Fruit fly (Drosophila melanogaster): ENCODE results near the gene CG13893.

CG13893 gene

DNA sequence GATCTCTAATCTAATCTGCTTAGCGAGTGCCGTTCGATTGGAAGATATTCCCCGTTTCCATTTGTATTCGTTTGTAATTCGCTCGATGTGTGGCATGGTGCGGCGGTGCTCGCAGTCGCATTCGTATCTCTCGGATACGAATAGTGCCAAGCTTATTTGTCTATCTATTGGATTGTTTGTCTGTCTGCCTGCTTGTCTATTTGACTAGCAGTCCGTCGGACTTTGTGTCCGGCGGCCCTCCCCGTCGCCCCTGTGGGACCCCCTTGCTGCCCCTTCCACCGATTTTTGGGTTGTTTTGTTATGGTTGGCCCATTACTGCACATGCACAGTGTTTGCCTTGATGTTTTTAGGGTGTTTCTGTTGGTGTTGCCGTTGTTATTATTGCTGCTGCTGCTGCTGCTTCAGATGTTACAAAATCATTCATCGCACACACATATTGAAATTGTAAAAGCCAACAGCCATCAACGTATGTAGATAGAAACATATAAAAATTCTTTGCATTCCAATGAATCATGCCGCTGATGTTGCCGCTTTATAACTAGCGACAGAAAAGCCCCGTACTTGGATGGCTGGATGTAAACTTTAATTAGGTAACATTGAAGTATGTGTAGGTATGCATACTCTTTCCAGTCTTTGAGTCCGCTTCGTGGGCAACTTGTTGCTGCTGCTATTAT, 11.1 kb upstream of the CG13893 start:
- no peak for TF ChIP-seq noc (tag; optimal IDR thresholded peaks at IDR 0.05)

DNA sequence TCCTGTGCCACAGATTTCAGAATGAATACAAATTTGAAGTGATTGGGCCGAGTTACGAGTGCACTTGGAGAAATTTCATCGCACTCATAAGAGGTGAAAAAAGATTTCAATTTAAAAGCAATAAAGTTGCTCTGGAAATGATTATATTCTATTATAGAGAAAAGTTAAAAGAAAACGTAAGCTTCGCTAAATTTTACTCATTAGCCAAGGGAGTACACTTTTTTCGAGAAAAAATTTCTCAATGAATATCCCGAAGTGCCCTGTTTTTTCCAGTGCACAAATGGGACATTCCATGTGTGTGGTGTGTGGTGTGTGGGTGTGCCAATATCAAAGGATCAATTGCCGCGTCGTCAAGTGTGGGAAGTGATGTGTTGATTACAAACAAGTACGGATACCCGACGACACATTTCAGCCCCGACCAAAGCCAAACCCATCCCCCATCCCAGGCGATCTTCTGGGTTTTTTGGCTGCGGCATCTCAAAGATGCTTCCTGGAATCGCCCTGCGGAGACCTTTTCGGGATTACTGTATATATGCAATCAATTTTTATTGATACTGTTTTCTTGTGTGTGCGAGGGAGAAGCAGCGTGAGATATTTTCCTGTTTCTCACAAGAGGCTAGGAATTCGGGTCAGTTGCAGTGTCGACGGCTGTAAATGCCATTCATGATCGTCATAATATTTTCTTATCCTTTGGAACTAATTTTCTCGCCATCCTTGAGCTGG, 9.9 kb upstream of the CG13893 start:
- no peak for TF ChIP-seq noc (tag; optimal IDR thresholded peaks at IDR 0.05)

DNA sequence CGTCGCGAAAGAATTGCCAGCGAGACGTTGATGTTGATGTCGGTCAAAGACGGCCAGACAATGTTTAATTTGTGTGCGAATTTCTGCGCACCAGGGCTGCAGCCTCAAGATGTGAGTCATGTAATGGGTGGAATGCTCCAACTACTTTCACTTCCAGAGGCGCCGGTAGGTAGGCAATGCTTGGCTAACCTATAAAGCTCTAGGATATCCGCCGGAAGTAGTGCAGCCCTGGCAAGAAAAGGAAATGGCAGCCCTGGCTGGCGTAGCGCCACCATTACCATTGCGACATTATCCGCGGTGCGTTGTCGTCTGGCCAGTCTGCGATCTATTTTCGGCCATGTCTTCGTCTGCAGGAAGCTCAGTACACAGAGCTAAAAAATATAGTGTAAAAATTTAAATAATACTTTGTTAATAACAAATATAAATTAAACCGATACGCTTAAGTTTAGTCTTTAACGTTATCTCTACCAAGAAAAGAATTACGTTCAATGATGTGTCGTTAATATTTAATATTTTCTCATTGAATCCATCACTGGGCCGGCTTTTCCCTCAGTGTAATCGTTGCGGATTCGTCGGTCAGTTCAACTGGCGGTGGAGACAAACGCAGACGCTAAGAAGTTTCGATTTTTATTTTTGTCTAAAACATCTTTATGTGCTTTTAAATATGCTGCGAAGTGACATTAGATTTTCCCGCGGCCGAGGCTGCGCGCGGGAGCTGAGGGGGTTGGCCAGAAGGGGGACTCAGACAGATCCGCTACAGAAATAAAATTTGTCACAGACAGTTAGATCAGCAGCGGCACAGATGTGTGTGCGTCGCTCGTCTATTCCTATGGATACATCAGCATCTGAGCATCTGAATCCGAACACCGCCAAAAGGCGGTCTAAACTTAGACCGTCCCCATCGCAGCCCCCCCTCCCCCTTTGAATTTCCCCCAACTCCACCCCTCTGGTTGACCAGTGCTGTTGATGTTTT, 8.1 kb upstream of the CG13893 start:
- peak; percentile 62 for TF ChIP-seq noc (tag; optimal IDR thresholded peaks at IDR 0.05)

DNA sequence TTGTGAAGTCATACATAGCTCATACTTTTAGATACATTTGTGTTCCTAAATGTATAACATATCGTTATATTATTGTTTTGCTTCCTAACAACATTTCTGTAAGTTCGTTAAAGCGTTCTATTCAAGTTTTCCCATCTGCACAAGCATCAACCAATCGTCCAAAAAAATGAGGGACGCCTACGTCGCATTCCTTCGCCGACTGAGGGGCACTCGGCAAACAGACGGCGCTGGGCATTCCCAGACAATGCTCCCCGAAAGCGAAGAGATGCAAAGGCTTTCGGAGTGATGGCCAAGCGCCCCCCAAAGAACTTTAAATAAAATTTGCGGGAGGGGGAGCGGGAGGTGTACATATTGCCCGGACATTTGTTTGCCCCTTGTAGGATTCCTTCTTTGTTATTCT, 7.0 kb upstream of the CG13893 start:
- no peak for TF ChIP-seq noc (tag; optimal IDR thresholded peaks at IDR 0.05)

DNA sequence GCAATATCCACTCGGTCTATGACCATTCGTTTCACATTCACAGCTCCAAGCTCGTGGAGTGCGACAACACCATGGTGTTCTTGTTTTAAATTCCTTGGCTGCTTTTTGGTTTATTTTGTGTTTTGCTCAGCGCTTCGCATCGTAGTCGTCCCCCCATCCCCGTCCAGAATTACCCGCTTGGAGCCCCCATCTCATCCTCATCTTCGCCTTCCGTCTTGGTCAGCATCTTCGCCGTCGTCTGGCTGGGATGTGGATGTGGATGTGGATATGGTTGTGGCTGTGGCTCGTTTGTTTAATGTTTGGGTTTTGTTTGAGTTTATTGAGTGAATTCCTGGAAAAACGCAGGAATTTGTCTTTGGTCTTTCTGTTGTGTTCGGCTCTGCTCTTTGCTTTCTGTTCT, 5.4 kb upstream of the CG13893 start:
- no peak for TF ChIP-seq noc (tag; optimal IDR thresholded peaks at IDR 0.05)

DNA sequence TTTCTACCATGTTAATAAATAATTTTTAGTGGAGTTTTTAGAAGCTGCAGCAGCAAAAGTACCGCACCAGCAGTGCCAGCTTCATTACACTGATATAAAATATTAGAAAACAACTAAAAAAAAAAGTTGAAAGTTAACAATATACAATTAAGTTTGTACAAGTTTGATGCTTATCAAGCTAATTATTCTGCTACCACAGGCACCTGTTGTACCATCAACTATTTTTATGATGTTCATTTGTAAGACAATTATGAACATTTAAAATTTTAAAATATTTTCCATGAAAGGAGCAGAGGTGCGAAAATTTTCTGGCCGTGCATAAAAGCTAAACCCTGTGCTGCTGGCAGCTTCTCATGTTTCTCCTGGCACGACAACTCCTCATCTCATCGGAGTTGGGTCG, 4.6 kb upstream of the CG13893 start:
- no peak for TF ChIP-seq noc (tag; optimal IDR thresholded peaks at IDR 0.05)

DNA sequence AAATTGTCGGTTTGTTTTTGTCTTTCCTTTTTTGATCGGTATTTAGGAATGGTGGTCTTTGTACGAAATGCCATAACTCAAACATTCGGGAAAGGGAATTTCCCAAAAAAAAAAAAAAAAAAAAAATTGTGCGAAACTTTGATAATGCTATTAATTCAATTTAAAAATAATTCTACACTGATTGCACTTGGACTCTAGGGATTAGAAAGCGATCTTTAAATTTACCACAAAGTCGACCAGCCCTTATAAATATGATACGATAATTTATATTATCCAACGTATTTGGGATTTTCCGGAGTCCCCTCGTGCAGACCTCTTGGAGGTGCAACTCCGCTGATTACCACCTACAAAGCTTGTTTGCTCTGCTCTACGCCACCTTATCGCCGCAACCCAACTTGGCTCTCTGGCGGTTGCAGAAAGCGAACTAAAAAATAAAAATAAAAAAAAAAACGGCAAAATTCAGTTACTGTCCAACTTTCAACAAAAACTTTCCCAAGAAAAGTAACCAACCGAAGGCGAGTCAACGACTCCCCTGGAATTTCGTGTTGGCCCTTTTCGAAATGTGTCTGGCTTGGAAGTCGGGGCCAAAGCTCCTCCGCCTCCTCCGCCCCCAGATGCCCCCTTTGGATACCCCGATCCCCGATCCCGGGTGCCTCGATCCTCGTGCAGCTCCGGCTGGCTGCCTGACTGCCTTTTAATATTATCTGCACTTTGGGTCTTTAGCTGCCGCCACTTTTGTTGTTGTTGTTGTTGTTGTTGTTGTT, 3.9 kb upstream of the CG13893 start:
- no peak for TF ChIP-seq noc (tag; optimal IDR thresholded peaks at IDR 0.05)

DNA sequence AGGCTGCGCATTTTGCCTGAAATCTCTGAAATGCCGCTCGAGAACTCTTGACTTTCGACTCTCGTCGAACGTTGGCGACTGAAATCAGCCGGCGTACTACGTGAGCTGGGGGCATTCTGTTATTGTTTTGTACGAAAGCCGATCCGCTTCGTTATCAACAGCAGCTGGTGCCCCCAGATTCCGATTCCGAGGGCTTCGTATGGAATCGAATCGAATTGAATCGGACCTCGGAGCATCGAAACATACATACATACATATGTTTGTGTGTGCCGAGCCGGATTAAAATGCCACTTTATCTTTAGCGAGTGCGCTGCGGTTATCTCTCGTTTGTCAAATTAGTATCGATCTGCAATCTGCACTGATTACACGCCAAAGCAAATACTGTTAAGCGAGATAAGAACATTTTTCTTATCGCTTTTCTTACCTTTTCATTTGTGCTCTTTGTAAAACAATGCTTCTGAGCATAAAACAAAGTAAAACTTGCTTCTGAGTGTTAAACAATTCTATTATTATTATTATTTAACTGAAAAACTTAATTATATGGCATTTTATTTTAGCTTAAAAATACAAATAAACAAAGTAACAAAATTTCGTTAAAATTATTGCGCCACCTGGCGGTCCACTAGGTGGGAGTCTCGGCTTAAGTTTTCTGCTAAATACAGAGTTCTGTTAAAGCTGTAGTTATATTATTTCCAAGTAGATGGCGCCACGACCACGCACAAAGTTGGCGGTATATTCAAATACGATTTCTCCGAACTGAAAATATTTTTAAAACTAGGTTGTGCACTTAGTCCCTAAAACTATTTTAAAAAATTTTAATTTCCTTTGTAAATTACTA, 2.9 kb upstream of the CG13893 start, which contains the start of gene Reg-2:
Gene Reg-2 (minus strand): TSS at position 80 of the 838 bp plus-strand sequence.
- TF ChIP-seq noc (tag; optimal IDR thresholded peaks at IDR 0.05), result peak; percentile 17

DNA sequence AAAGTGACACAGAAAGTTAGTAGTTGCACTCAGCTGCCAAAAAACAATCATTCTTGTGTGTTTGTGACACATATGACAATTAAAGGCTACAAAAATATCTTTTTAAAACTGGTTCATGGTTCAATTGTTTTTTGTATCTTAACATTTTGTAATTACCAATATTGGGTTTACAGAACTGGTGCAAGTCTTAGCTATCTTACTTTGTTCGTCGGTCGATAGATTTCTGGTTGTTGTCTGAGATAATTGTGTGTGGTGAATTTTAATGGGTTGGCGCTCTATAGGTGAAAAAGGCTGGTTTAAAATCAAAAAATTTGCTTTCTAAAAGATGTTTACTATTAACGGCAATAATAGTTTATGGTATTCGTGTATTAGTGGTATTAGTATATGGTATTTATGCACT, 893 bp upstream of the CG13893 start:
- no peak for TF ChIP-seq noc (tag; optimal IDR thresholded peaks at IDR 0.05)

DNA sequence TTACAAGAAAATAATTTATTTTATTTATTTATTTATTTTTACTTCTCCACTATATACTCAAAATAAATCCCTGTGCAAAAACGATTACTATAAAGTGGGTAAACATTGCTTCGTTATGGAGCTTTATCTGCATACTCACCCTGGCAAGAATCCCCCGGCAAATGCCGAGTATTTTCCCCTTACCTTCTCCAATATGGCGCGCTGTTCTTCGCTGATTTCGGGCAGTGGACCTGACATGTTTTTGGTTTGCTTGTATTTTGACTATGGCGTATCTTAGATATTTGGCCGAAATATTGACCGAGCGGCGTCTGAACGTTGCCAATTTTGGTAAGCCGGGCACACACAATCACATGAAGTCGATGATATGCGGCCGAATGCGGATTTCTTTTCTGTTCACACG, 620 bp downstream of the CG13893 start:
- TF ChIP-seq noc (tag; optimal IDR thresholded peaks at IDR 0.05), result no peak

DNA sequence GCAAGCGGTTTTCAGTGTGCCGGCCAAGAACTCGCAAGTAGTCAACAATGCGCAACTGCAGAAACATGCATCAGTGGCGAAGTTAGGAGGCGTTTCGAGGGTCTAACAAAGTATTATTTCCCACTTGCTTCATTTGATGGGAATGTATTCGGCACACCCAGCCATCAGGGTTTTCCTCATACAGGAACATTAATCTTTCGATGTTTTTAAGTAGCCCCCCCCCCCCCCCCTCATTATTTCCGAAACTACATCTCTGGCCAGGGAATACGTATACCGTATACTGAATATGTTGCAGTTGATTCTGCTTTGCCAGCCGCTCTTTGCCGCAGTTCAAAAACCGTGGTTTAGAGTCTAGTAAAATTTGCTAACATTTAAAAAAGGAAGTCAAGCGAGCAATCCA, 1.3 kb downstream of the CG13893 start:
- TF ChIP-seq noc (tag; optimal IDR thresholded peaks at IDR 0.05), result no peak

DNA sequence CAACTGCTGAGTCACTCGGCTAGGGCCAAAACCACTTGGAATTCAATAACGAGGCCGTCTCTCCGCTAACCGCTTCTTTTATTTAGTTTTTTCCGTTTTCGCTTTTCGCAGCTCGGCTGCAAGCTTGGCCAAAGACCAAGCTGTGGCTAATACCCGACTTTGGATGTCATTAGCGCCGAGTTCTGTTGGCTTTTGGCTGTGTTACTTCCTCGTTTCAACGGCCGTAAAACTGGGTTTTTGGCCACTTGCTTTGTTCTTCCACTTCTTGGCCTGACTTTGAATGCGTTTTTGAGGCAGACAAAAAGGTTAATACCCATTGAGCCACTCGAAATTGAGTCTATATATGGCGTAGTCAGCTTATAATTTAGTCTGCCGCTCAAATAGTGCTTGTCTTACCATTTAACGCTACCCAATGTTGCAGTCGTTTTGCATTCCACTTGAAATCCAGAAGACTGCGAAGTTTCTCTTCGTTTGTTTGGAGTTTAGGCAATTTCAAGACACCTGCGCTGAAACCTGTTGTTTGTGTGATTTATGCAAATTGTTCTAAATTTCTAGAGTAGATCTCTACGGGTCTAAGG, 2.2 kb downstream of the CG13893 start:
- no peak for TF ChIP-seq noc (tag; optimal IDR thresholded peaks at IDR 0.05)

DNA sequence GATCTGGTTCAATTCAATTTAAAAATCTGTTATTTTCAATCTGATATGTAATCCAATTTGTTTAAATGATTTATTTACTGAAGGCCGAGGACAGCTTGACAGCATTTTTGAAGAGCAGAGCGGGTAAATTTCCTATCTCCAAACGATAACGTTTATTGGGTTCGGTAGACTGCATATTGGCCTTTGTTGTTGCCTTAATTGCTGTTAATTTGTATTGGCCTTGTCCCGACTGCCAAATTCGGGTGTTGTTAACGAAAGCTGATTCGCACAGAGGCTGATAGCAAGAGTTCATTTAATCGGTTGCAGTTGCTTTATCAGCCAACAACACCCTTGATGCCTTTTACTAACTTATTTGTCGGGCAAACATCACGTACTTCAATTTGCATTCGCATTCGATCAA, 2.7 kb downstream of the CG13893 start:
- TF ChIP-seq noc (tag; optimal IDR thresholded peaks at IDR 0.05), result no peak

DNA sequence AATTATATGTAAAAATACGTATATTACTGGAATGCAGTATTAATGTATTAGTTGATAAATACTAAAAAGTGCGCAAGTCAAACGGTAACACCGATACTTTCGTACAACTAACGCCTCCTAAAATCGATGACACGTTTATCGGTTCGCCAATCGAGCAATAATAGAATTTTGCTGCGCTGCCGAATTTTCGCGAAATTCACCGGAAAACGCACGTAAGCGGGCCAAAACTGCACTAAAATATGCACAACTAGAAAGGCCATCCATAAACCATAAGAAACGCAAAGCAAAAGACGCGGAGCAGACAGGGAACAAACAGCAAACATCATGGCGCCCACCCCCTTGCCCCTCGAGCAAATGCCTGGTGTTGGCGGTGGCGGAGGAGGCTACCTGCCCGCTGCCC, 10.7 kb downstream of the CG13893 start, which contains the start of gene MED14:
Gene MED14 (plus strand): TSS at position 145 of the 400 bp plus-strand sequence.
- TF ChIP-seq noc (tag; optimal IDR thresholded peaks at IDR 0.05), result no peak
